Fruit fly (Drosophila melanogaster) whole organism: ENCODE measurements around the gene CG10064.

ENCODE experiments used
- CG8478 ChIP-seq: fragments of >200 bp; optimal IDR thresholded peaks from 2 replicates; lab custom pipeline; 2018; ENCODE audit warnings: inconsistent platforms
- EcR ChIP-seq, 2 experiments: fragments of >200 bp; optimal IDR thresholded peaks; 2 replicates each; lab custom pipeline; 2017; ENCODE audit warnings: missing biosample characterization in 2 of 2, missing genetic modification characterization in 2 of 2, missing genetic modification reagents in 2 of 2

DNA sequence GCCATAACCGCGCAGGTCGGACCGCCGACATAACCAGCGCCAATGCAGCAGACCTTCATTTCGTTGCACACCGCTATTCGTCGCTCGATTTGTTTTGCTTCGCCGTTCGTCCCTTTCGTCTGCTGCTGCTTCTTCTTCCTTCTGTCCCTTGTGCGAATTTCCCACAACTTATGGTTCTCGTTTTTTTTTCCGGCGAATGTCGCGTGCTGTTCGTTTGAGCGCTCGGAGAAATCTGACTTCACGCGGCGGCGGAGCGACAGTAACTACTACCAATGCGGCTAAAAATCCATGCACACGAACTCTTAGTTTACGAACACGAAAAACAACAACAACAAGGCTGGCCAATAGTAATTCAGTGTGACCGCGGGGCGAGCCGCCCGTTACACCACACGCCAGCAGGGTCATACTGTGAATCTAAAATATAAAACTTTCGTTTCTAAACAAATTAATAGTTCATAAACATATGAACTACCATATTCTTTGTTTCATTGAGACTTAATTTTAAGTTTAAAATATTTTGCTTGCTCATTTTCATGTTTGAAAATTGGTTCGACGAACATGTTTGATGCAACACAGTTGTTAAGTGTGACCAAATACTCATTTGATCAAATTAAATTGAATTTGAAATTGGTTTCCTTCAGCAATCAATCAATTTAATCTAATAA is 3.1 kb downstream of the CG10064 start, which contains the start of gene sgl:
- TF ChIP-seq EcR (GFP tag; optimal IDR thresholded peaks at IDR 0.05; lab: Kevin White, UChicago) (no peak), CG8478 (lab: Kevin White, UChicago) (no peak)
